Fruit fly (Drosophila melanogaster) whole organism, embryonic: ENCODE data around the gene mRpL35.

ENCODE experiments used
- Abd-B ChIP-seq: fragments of 200-800 bp; sonication (Bioruptor generic); optimal IDR thresholded peaks from 2 replicates; lab custom pipeline; 2018; ENCODE audit warnings: missing biosample characterization, mild to moderate bottlenecking, missing genetic modification characterization, moderate library complexity
- Aef1 ChIP-seq: fragments of 200-800 bp; sonication (Bioruptor generic); IDR thresholded peaks from 3 replicates; pipeline ENCODE4 v1.3.6; 2022; ENCODE audit warnings: missing biosample characterization, missing genetic modification characterization
- Bteb2 ChIP-seq: fragments of 200-800 bp; sonication (Bioruptor generic); optimal IDR thresholded peaks from 2 replicates; lab custom pipeline; 2016; ENCODE audit warnings: missing biosample characterization, missing genetic modification characterization
- CG10209 ChIP-seq: fragments of 200-800 bp; sonication (Bioruptor generic); optimal IDR thresholded peaks from 3 replicates; lab custom pipeline; 2017; ENCODE audit warnings: missing biosample characterization, mild to moderate bottlenecking, missing genetic modification characterization, missing genetic modification reagents
- CG1024 ChIP-seq: fragments of 200-800 bp; sonication (Bioruptor generic); IDR thresholded peaks from 2 replicates; pipeline ENCODE4 v1.3.6; 2022; ENCODE audit warnings: missing biosample characterization, missing genetic modification characterization
- CG11247 ChIP-seq: fragments of 200-800 bp; sonication (Bioruptor generic); IDR thresholded peaks from 2 replicates; pipeline ENCODE4 v1.3.6; 2022; ENCODE audit warnings: missing biosample characterization, missing genetic modification characterization
- CG11456 ChIP-seq: fragments of 200-800 bp; sonication (Bioruptor generic); IDR thresholded peaks from 3 replicates; pipeline ENCODE4 v1.3.6; 2022; ENCODE audit warnings: missing biosample characterization, missing genetic modification characterization
- CG13894 ChIP-seq: fragments of 200-800 bp; sonication (Bioruptor generic); optimal IDR thresholded peaks from 3 replicates; lab custom pipeline; 2018; ENCODE audit warnings: missing biosample characterization, mild to moderate bottlenecking, missing genetic modification characterization, moderate library complexity
- CG17802 ChIP-seq: fragments of 200-800 bp; sonication (Bioruptor generic); optimal IDR thresholded peaks from 2 replicates; lab custom pipeline; 2018; ENCODE audit warnings: missing biosample characterization, mild to moderate bottlenecking, missing genetic modification characterization, moderate library complexity
- CG18619 ChIP-seq: fragments of 200-800 bp; sonication (Bioruptor generic); optimal IDR thresholded peaks from 3 replicates; lab custom pipeline; 2017; ENCODE audit warnings: missing biosample characterization, mild to moderate bottlenecking, missing genetic modification characterization
- CG2889 ChIP-seq: fragments of 200-800 bp; sonication (Bioruptor generic); IDR thresholded peaks from 3 replicates; pipeline ENCODE4 v1.3.6; 2022; ENCODE audit warnings: missing biosample characterization, missing genetic modification characterization
- CG30431 ChIP-seq: fragments of 200-800 bp; sonication (Bioruptor generic); optimal IDR thresholded peaks from 2 replicates; lab custom pipeline; 2017; ENCODE audit warnings: missing biosample characterization, missing genetic modification characterization
- CG32532 ChIP-seq: fragments of 200-800 bp; sonication (Bioruptor generic); IDR thresholded peaks from 2 replicates; pipeline ENCODE4 v1.3.6; 2022; ENCODE audit warnings: missing biosample characterization, missing genetic modification characterization
- CG3847 ChIP-seq: fragments of 200-800 bp; sonication (Bioruptor generic); IDR thresholded peaks from 2 replicates; pipeline ENCODE4 v1.3.6; 2022; ENCODE audit warnings: missing biosample characterization, missing genetic modification characterization
- CG6689 ChIP-seq: fragments of 200-800 bp; sonication (Bioruptor generic); IDR thresholded peaks from 2 replicates; pipeline ENCODE4 v1.3.6; 2022; ENCODE audit warnings: missing biosample characterization, missing genetic modification characterization
- CG8765 ChIP-seq: fragments of 200-800 bp; sonication (Bioruptor generic); IDR thresholded peaks from 2 replicates; pipeline ENCODE4 v1.3.6; 2022; ENCODE audit warnings: missing biosample characterization, missing genetic modification characterization
- CG8944 ChIP-seq: fragments of 200-800 bp; sonication (Bioruptor generic); optimal IDR thresholded peaks from 3 replicates; lab custom pipeline; 2016; ENCODE audit warnings: missing biosample characterization, missing genetic modification characterization
- CG9609 ChIP-seq: fragments of 200-800 bp; sonication (Bioruptor generic); optimal IDR thresholded peaks from 3 replicates; lab custom pipeline; 2016; ENCODE audit warnings: missing biosample characterization, missing genetic modification characterization
- CTCF ChIP-seq: fragments of 200-800 bp; sonication (Bioruptor generic); optimal IDR thresholded peaks from 2 replicates; lab custom pipeline; 2017; ENCODE audit warnings: missing biosample characterization, mild to moderate bottlenecking, missing genetic modification characterization, moderate library complexity
- CoRest ChIP-seq: fragments of 200-800 bp; sonication (Bioruptor generic); optimal IDR thresholded peaks from 3 replicates; lab custom pipeline; 2018; ENCODE audit warnings: missing biosample characterization, mild to moderate bottlenecking, missing genetic modification characterization, moderate library complexity
- Drgx ChIP-seq: fragments of 200-800 bp; sonication (Bioruptor generic); IDR thresholded peaks from 2 replicates; pipeline ENCODE4 v1.3.6; 2022; ENCODE audit warnings: missing biosample characterization, missing genetic modification characterization
- E2f1 ChIP-seq: fragments of 200-800 bp; sonication (Bioruptor generic); IDR thresholded peaks from 2 replicates; pipeline ENCODE4 v1.3.6; 2022; ENCODE audit warnings: missing biosample characterization, missing genetic modification characterization
- Gsc ChIP-seq: fragments of 200-800 bp; sonication (Bioruptor generic); IDR thresholded peaks from 2 replicates; pipeline ENCODE4 v1.3.6; 2022; ENCODE audit warnings: missing biosample characterization, missing genetic modification characterization
- H15 ChIP-seq: fragments of 200-800 bp; sonication (Bioruptor generic); IDR thresholded peaks from 3 replicates; pipeline ENCODE4 v1.3.6; 2022; ENCODE audit warnings: missing biosample characterization, missing genetic modification characterization
- HLH3B ChIP-seq: fragments of 200-800 bp; sonication (Bioruptor generic); IDR thresholded peaks from 2 replicates; pipeline ENCODE4 v1.3.6; 2022; ENCODE audit warnings: missing biosample characterization, missing genetic modification characterization
- HLH54F ChIP-seq: fragments of 200-800 bp; sonication (Bioruptor generic); optimal IDR thresholded peaks from 3 replicates; lab custom pipeline; 2016; ENCODE audit warnings: missing biosample characterization, missing genetic modification characterization
- Hr78 ChIP-seq, 2 experiments: fragments of 200-800 bp in 1 of 2; fragments of >200 bp in 1 of 2; sonication (Bioruptor generic) in 1 of 2; optimal IDR thresholded peaks; 2 replicates each; lab custom pipeline; 2017 to 2019; ENCODE audit warnings: missing biosample characterization in 2 of 2, missing genetic modification characterization in 2 of 2, mild to moderate bottlenecking in 1 of 2, moderate library complexity in 1 of 2
- Meics ChIP-seq: fragments of 200-800 bp; sonication (Bioruptor generic); optimal IDR thresholded peaks from 2 replicates; lab custom pipeline; 2017; ENCODE audit warnings: missing biosample characterization, mild to moderate bottlenecking, missing genetic modification characterization
- NK7.1 ChIP-seq: fragments of 200-800 bp; sonication (Bioruptor generic); optimal IDR thresholded peaks from 3 replicates; lab custom pipeline; 2016; ENCODE audit warnings: missing biosample characterization, missing genetic modification characterization
- Nf-YA ChIP-seq: fragments of 200-800 bp; sonication (Bioruptor generic); IDR thresholded peaks from 2 replicates; pipeline ENCODE4 v1.3.6; 2022; ENCODE audit warnings: missing biosample characterization, missing genetic modification characterization
- Rx ChIP-seq: fragments of 200-800 bp; sonication (Bioruptor generic); IDR thresholded peaks from 2 replicates; pipeline ENCODE4 v1.3.6; 2022; ENCODE audit warnings: missing biosample characterization, missing genetic modification characterization
- al ChIP-seq: fragments of 200-800 bp; sonication (Bioruptor generic); IDR thresholded peaks from 2 replicates; pipeline ENCODE4 v1.3.6; 2022; ENCODE audit warnings: missing biosample characterization, missing genetic modification characterization
- az2 ChIP-seq: fragments of 200-800 bp; sonication (Bioruptor generic); optimal IDR thresholded peaks from 3 replicates; lab custom pipeline; 2016; ENCODE audit warnings: missing biosample characterization, missing genetic modification characterization
- caup ChIP-seq: fragments of 200-800 bp; sonication (Bioruptor generic); optimal IDR thresholded peaks from 3 replicates; lab custom pipeline; 2017; ENCODE audit warnings: missing biosample characterization, mild to moderate bottlenecking, missing genetic modification characterization, moderate library complexity; ENCODE audit not compliant: severe bottlenecking
- chn ChIP-seq: fragments of 200-800 bp; sonication (Bioruptor generic); optimal IDR thresholded peaks from 2 replicates; lab custom pipeline; 2016; ENCODE audit warnings: missing biosample characterization, missing genetic modification characterization
- croc ChIP-seq: fragments of 200-800 bp; sonication (Bioruptor generic); conservative IDR thresholded peaks from 3 replicates; pipeline ENCODE4 v1.3.6; 2022; ENCODE audit warnings: missing biosample characterization, missing genetic modification characterization
- danr ChIP-seq: fragments of 200-800 bp; sonication (Bioruptor generic); IDR thresholded peaks from 2 replicates; pipeline ENCODE4 v1.3.6; 2022; ENCODE audit warnings: missing biosample characterization, missing genetic modification characterization
- dm ChIP-seq: fragments of 200-800 bp; sonication (Bioruptor generic); optimal IDR thresholded peaks from 3 replicates; lab custom pipeline; 2016; ENCODE audit warnings: missing biosample characterization, missing genetic modification characterization
- dmrt99B ChIP-seq: fragments of 200-800 bp; sonication (Bioruptor generic); optimal IDR thresholded peaks from 2 replicates; lab custom pipeline; 2018; ENCODE audit warnings: missing biosample characterization, mild to moderate bottlenecking, missing genetic modification characterization, moderate library complexity
- dysf ChIP-seq: fragments of 200-800 bp; sonication (Bioruptor generic); IDR thresholded peaks from 3 replicates; pipeline ENCODE4 v1.3.6; 2022; ENCODE audit warnings: missing biosample characterization, missing genetic modification characterization
- emc ChIP-seq: fragments of 200-800 bp; sonication (Bioruptor generic); optimal IDR thresholded peaks from 2 replicates; lab custom pipeline; 2016; ENCODE audit warnings: missing biosample characterization, missing genetic modification characterization
- ems ChIP-seq: fragments of 200-800 bp; sonication (Bioruptor generic); optimal IDR thresholded peaks from 3 replicates; lab custom pipeline; 2016; ENCODE audit warnings: missing biosample characterization, missing genetic modification characterization
- esg ChIP-seq: fragments of 200-800 bp; sonication (Bioruptor generic); conservative IDR thresholded peaks from 2 replicates; pipeline ENCODE4 v1.3.6; 2022; ENCODE audit warnings: missing biosample characterization, missing genetic modification characterization
- fru ChIP-seq: fragments of >200 bp; optimal IDR thresholded peaks from 2 replicates; lab custom pipeline; 2017
- fu2 ChIP-seq: fragments of 200-800 bp; sonication (Bioruptor generic); optimal IDR thresholded peaks from 2 replicates; lab custom pipeline; 2016; ENCODE audit warnings: missing biosample characterization, missing genetic modification characterization
- grau ChIP-seq: fragments of 200-800 bp; optimal IDR thresholded peaks from 3 replicates; lab custom pipeline; 2019; ENCODE audit warnings: missing biosample characterization, mild to moderate bottlenecking, missing genetic modification characterization, moderate library complexity
- lilli ChIP-seq: fragments of 200-800 bp; sonication (Bioruptor generic); optimal IDR thresholded peaks from 3 replicates; lab custom pipeline; 2016; ENCODE audit warnings: missing biosample characterization, missing genetic modification characterization
- pan ChIP-seq, 4 experiments: fragments of >200 bp in 3 of 4; fragments of 200-800 bp in 1 of 4; sonication (Bioruptor generic) in 1 of 4; optimal IDR thresholded peaks in 3 of 4; IDR thresholded peaks in 1 of 4; 2 replicates each; pipeline versions ENCODE4 v1.3.6 to Lab custom; 2017 to 2022; ENCODE audit warnings: missing biosample characterization in 2 of 4, missing genetic modification characterization in 2 of 4, mixed read lengths in 1 of 4
- sens ChIP-seq: fragments of 200-800 bp; sonication (Bioruptor generic); peaks from one replicate; lab custom pipeline; 2016; ENCODE audit warnings: missing biosample characterization, missing genetic modification characterization
- sisA ChIP-seq: fragments of 200-800 bp; sonication (Bioruptor generic); IDR thresholded peaks from 2 replicates; pipeline ENCODE4 v1.3.6; 2022; ENCODE audit warnings: missing biosample characterization, missing genetic modification characterization
- tup ChIP-seq: fragments of 200-800 bp; sonication (Bioruptor generic); optimal IDR thresholded peaks from 2 replicates; lab custom pipeline; 2016; ENCODE audit warnings: missing biosample characterization, mild to moderate bottlenecking, missing genetic modification characterization, moderate library complexity

mRpL35 gene

DNA sequence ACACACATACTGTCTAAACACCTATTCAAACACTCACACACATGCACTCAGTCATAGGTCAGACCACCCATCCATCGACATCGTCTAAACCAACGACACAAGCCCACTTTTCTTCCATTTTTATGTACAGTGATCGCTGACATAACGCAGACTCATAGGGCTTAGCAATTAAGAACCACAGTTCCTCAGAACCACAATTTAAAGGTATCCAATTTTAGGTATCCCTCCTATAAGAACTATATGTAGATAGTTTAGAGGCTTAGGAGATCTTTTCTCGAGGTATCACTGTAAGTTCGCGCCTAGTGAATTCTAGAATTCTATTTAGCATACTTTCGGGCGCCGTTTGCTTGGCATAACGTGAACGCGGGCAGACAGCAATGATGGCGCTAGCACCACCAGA is 30.4 kb upstream of the mRpL35 start (continued):
- TF ChIP-seq sens (GFP tag; lab: Kevin White, UChicago) (no peak), pan (optimal IDR thresholded peaks at IDR 0.05; lab: Kevin White, UChicago) (no peak), pan (GFP tag; optimal IDR thresholded peaks at IDR 0.05 in 1 of 2, IDR thresholded peaks at IDR 0.05 in 1 of 2) (peak in 1 of 2 experiments; percentile 60), danr (GFP tag; lab: Robert Waterston, UW) (peak; percentile 32; the same call in 1 of the 2 replicates), tup (GFP tag; lab: Kevin White, UChicago) (no peak), HLH54F (GFP tag; lab: Kevin White, UChicago) (peak; percentile 19), fru (lab: Kevin White, UChicago) (no peak), Meics (peak; percentile 3), CG32532 (GFP tag; lab: Robert Waterston, UW) (peak; percentile 73), CG8944 (GFP tag; lab: Kevin White, UChicago) (peak; percentile 8), CG10209 (GFP tag; lab: Kevin White, UChicago) (peak; percentile 22), az2 (GFP tag; lab: Kevin White, UChicago) (peak; percentile 32), CG17802 (tag; lab: Kevin White, UChicago) (peak; percentile 12), CG11456 (GFP tag; lab: Robert Waterston, UW) (peak; percentile 75), CG1024 (GFP tag; lab: Robert Waterston, UW) (0 out of 2 replicates have a peak, but pooled peaks have one; percentile 9), lilli (GFP tag; lab: Kevin White, UChicago) (peak; percentile 34), CTCF (no peak), CoRest (tag; lab: Kevin White, UChicago) (peak; percentile 46), CG11247 (GFP tag; lab: Robert Waterston, UW) (0 out of 2 replicates have a peak, but pooled peaks have one; percentile 16), ems (GFP tag; lab: Kevin White, UChicago) (peak; percentile 13), CG6689 (GFP tag; lab: Robert Waterston, UW) (peak; percentile 56; the same call in 1 of the 2 replicates), croc (GFP tag; lab: Robert Waterston, UW) (peak; percentile 28; the same call in 1 of the 3 replicates), Bteb2 (GFP tag; lab: Kevin White, UChicago) (no peak), Nf-YA (peak; percentile 39; the same call in 1 of the 2 replicates), HLH3B (GFP tag; lab: Robert Waterston, UW) (peak; percentile 34; the same call in 1 of the 2 replicates), CG13894 (tag; lab: Kevin White, UChicago) (no peak), H15 (GFP tag; lab: Robert Waterston, UW) (peak; percentile 45; the same call in 1 of the 3 replicates), dmrt99B (peak; percentile 46), al (peak; percentile 63), Hr78 (GFP tag; optimal IDR thresholded peaks at IDR 0.05; lab: Kevin White, UChicago) (no peak), E2f1 (GFP tag; lab: Robert Waterston, UW) (peak; percentile 24; the same call in 1 of the 2 replicates), Drgx (GFP tag; lab: Robert Waterston, UW) (peak; percentile 82), caup (GFP tag; lab: Kevin White, UChicago) (no peak), CG3847 (GFP tag; lab: Robert Waterston, UW) (peak; percentile 21; the same call in 1 of the 2 replicates), CG8765 (0 out of 2 replicates have a peak, but pooled peaks have one; percentile 27), grau (peak; percentile 68), CG9609 (GFP tag; lab: Kevin White, UChicago) (peak; percentile 16), dysf (GFP tag; lab: Robert Waterston, UW) (peak; percentile 66; the same call in 2 of the 3 replicates), emc (GFP tag; lab: Kevin White, UChicago) (no peak), chn (GFP tag; lab: Kevin White, UChicago) (peak; percentile 26), esg (peak; percentile 53; the same call in 1 of the 2 replicates), CG18619 (no peak), Abd-B (GFP tag; lab: Kevin White, UChicago) (peak; percentile 66), CG2889 (peak; percentile 66; the same call in 2 of the 3 replicates), fu2 (GFP tag; lab: Kevin White, UChicago) (no peak), Rx (GFP tag; lab: Robert Waterston, UW) (peak; percentile 29; the same call in 1 of the 2 replicates), sisA (GFP tag; lab: Robert Waterston, UW) (peak; percentile 21; the same call in 1 of the 2 replicates), NK7.1 (GFP tag; lab: Kevin White, UChicago) (no peak), CG30431 (GFP tag; lab: Kevin White, UChicago) (peak; percentile 27), Aef1 (GFP tag; lab: Robert Waterston, UW) (peak; percentile 67), dm (GFP tag; lab: Kevin White, UChicago) (peak; percentile 26), Gsc (GFP tag; lab: Robert Waterston, UW) (0 out of 2 replicates have a peak, but pooled peaks have one; percentile 28)
